Worm (Caenorhabditis elegans) whole organism, young adult: ENCODE results near the gene K08H2.7.

ENCODE experiments used
- C06A6.2 ChIP-seq: fragments of 200-800 bp; sonication (Bioruptor generic); conservative IDR thresholded peaks from 2 replicates; pipeline ENCODE4 v1.3.6; 2022; ENCODE audit warnings: missing genetic modification characterization, missing compliant biosample characterization
- D2030.7 ChIP-seq: fragments of 200-800 bp; sonication (Bioruptor generic); IDR thresholded peaks from 2 replicates; pipeline ENCODE4 v1.3.6; 2022; ENCODE audit warnings: missing genetic modification reagents, missing genetic modification characterization, missing compliant biosample characterization
- F22D6.2 ChIP-seq: sonication (generic microtip); optimal IDR thresholded peaks from 2 replicates; lab custom pipeline; 2016; ENCODE audit warnings: mild to moderate bottlenecking, missing genetic modification characterization, missing compliant biosample characterization
- K12H6.12 ChIP-seq: fragments of 200-800 bp; sonication (Bioruptor generic); optimal IDR thresholded peaks from 2 replicates; lab custom pipeline; 2018; ENCODE audit warnings: mild to moderate bottlenecking, missing genetic modification characterization, missing compliant biosample characterization
- T07F8.4 ChIP-seq: sonication (generic microtip); optimal IDR thresholded peaks from 2 replicates; lab custom pipeline; 2016; ENCODE audit warnings: mild to moderate bottlenecking, missing genetic modification characterization, moderate library complexity, missing compliant biosample characterization
- T26A5.8 ChIP-seq: sonication (generic microtip); optimal IDR thresholded peaks from 2 replicates; lab custom pipeline; 2016; ENCODE audit warnings: missing genetic modification characterization, missing compliant biosample characterization
- Y79H2A.3 ChIP-seq: fragments of 200-800 bp; sonication (Bioruptor generic); conservative IDR thresholded peaks from 2 replicates; pipeline ENCODE4 v1.3.6; 2022; ENCODE audit warnings: missing genetic modification reagents, missing genetic modification characterization, missing compliant biosample characterization
- Y95B8A.8 ChIP-seq: fragments of 200-800 bp; sonication (Bioruptor generic); IDR thresholded peaks from 2 replicates; pipeline ENCODE4 v1.3.6; 2022; ENCODE audit warnings: missing genetic modification reagents, missing genetic modification characterization, missing compliant biosample characterization
- akir-1 ChIP-seq: fragments of 200-800 bp; sonication (Bioruptor generic); optimal IDR thresholded peaks from 2 replicates; lab custom pipeline; 2018; ENCODE audit warnings: mild to moderate bottlenecking, missing genetic modification characterization, moderate library complexity, missing compliant biosample characterization
- aptf-2 ChIP-seq: fragments of 200-800 bp; sonication (Bioruptor generic); conservative IDR thresholded peaks from 2 replicates; pipeline ENCODE4 v1.3.6; 2022; ENCODE audit warnings: missing genetic modification reagents, missing genetic modification characterization, missing compliant biosample characterization
- aptf-3 ChIP-seq: fragments of 200-800 bp; sonication (Bioruptor generic); IDR thresholded peaks from 2 replicates; pipeline ENCODE4 v1.3.6; 2022; ENCODE audit warnings: missing genetic modification characterization, missing compliant biosample characterization
- attf-3 ChIP-seq: fragments of 200-800 bp; sonication (Bioruptor generic); conservative IDR thresholded peaks from 2 replicates; pipeline ENCODE4 v1.3.6; 2022; ENCODE audit warnings: missing genetic modification reagents, missing genetic modification characterization, missing compliant biosample characterization
- attf-5 ChIP-seq: fragments of 200-800 bp; sonication (Bioruptor generic); optimal IDR thresholded peaks from 2 replicates; lab custom pipeline; 2018; ENCODE audit warnings: mild to moderate bottlenecking, missing genetic modification characterization, missing compliant biosample characterization
- attf-6 ChIP-seq: fragments of 200-800 bp; sonication (Bioruptor generic); IDR thresholded peaks from 2 replicates; pipeline ENCODE4 v1.3.6; 2022; ENCODE audit warnings: missing genetic modification reagents, missing genetic modification characterization, missing compliant biosample characterization
- cebp-1 ChIP-seq, 2 experiments: fragments of 200-800 bp in 1 of 2; sonication (Bioruptor generic) in 1 of 2; sonication (generic microtip) in 1 of 2; IDR thresholded peaks in 1 of 2; optimal IDR thresholded peaks in 1 of 2; 2 replicates each; pipeline versions ENCODE4 v1.3.6 to Lab custom; 2017 to 2022; ENCODE audit warnings: missing compliant biosample characterization in 2 of 2, missing genetic modification characterization in 2 of 2, mild to moderate bottlenecking in 1 of 2, missing genetic modification reagents in 1 of 2, moderate library complexity in 1 of 2
- cebp-2 ChIP-seq: fragments of 200-800 bp; sonication (Bioruptor generic); IDR thresholded peaks from 2 replicates; pipeline ENCODE4 v1.3.6; 2022; ENCODE audit warnings: missing genetic modification characterization, missing compliant biosample characterization
- ceh-40 ChIP-seq: fragments of 200-800 bp; sonication (Bioruptor generic); IDR thresholded peaks from 2 replicates; pipeline ENCODE4 v1.3.6; 2022; ENCODE audit warnings: missing genetic modification characterization, missing compliant biosample characterization
- dpl-1 ChIP-seq: fragments of 150-350 bp; optimal IDR thresholded peaks from 2 replicates; lab custom pipeline; 2014; ENCODE audit warnings: missing biosample characterization, missing genetic modification reagents, missing genetic modification characterization
- efl-1 ChIP-seq: fragments of 150-350 bp; optimal IDR thresholded peaks from 2 replicates; lab custom pipeline; 2014; ENCODE audit warnings: missing biosample characterization, missing genetic modification reagents, missing genetic modification characterization
- egl-18 ChIP-seq: fragments of 200-800 bp; sonication (Bioruptor generic); IDR thresholded peaks from 2 replicates; pipeline ENCODE4 v1.3.6; 2022; ENCODE audit warnings: missing genetic modification reagents, missing genetic modification characterization, missing compliant biosample characterization
- egrh-3 ChIP-seq: fragments of 200-800 bp; sonication (Bioruptor generic); IDR thresholded peaks from 2 replicates; pipeline ENCODE4 v1.3.6; 2022; ENCODE audit warnings: missing genetic modification reagents, missing genetic modification characterization, missing compliant biosample characterization
- ets-4 ChIP-seq: fragments of 200-800 bp; sonication (Bioruptor generic); optimal IDR thresholded peaks from 2 replicates; lab custom pipeline; 2018; ENCODE audit warnings: mild to moderate bottlenecking, missing genetic modification characterization, missing compliant biosample characterization
- hlh-12 ChIP-seq: sonication (generic microtip); optimal IDR thresholded peaks from 2 replicates; lab custom pipeline; 2016; ENCODE audit warnings: missing genetic modification characterization, missing compliant biosample characterization
- hmg-1.2 ChIP-seq: fragments of 200-800 bp; sonication (Bioruptor generic); IDR thresholded peaks from 2 replicates; pipeline ENCODE4 v1.3.6; 2022; ENCODE audit warnings: missing genetic modification reagents, missing genetic modification characterization, missing compliant biosample characterization
- lag-1 ChIP-seq: fragments of 200-800 bp; sonication (Bioruptor generic); IDR thresholded peaks from 2 replicates; pipeline ENCODE4 v1.3.6; 2022; ENCODE audit warnings: missing genetic modification reagents, missing genetic modification characterization, missing compliant biosample characterization
- let-526 ChIP-seq: fragments of 200-800 bp; sonication (Bioruptor generic); IDR thresholded peaks from 2 replicates; pipeline ENCODE4 v1.3.6; 2022; ENCODE audit warnings: missing genetic modification reagents, missing genetic modification characterization, missing compliant biosample characterization
- let-607 ChIP-seq, 2 experiments: fragments of 200-800 bp in 1 of 2; sonication (Bioruptor generic) in 1 of 2; sonication (generic microtip) in 1 of 2; optimal IDR thresholded peaks; 2 replicates each; lab custom pipeline; 2016 to 2018; ENCODE audit warnings: mild to moderate bottlenecking in 2 of 2, missing compliant biosample characterization in 2 of 2, missing genetic modification characterization in 2 of 2, moderate library complexity in 2 of 2, missing genotype in 1 of 2
- mes-4 ChIP-seq: sonication (generic microtip); optimal IDR thresholded peaks from 2 replicates; lab custom pipeline; 2016; ENCODE audit warnings: missing genotype, missing genetic modification characterization, missing compliant biosample characterization
- mxl-1 ChIP-seq: sonication (generic microtip); optimal IDR thresholded peaks from 2 replicates; lab custom pipeline; 2016; ENCODE audit warnings: missing genetic modification characterization, missing compliant biosample characterization
- nfya-1 ChIP-seq: sonication (generic microtip); optimal IDR thresholded peaks from 2 replicates; lab custom pipeline; 2017; ENCODE audit warnings: antibody characterized with exemption, missing compliant biosample characterization, missing genetic modification characterization, borderline replicate concordance; ENCODE audit not compliant: insufficient read depth
- nfya-2 ChIP-seq: fragments of 200-800 bp; sonication (Bioruptor generic); IDR thresholded peaks from 2 replicates; pipeline ENCODE4 v1.3.6; 2022; ENCODE audit warnings: missing genetic modification reagents, missing genetic modification characterization, missing compliant biosample characterization
- nfyb-1 ChIP-seq: fragments of 200-800 bp; sonication (Bioruptor generic); IDR thresholded peaks from 2 replicates; pipeline ENCODE4 v1.3.6; 2022; ENCODE audit warnings: missing genetic modification reagents, missing genetic modification characterization, missing compliant biosample characterization
- nhr-179 ChIP-seq: sonication (generic microtip); optimal IDR thresholded peaks from 2 replicates; lab custom pipeline; 2016; ENCODE audit warnings: mild to moderate bottlenecking, missing genetic modification characterization, missing compliant biosample characterization
- nhr-90 ChIP-seq: sonication (generic microtip); optimal IDR thresholded peaks from 2 replicates; lab custom pipeline; 2016; ENCODE audit warnings: missing genotype, mild to moderate bottlenecking, missing genetic modification characterization, missing compliant biosample characterization
- pbrm-1 ChIP-seq: fragments of 200-800 bp; sonication (Bioruptor generic); IDR thresholded peaks from 2 replicates; pipeline ENCODE4 v1.3.6; 2022; ENCODE audit warnings: missing genetic modification reagents, missing genetic modification characterization, missing compliant biosample characterization
- rec-8 ChIP-seq, 2 experiments: sonication (generic microtip); optimal IDR thresholded peaks; 2 replicates each; lab custom pipeline; 2016; ENCODE audit warnings: mild to moderate bottlenecking in 2 of 2, missing genetic modification characterization in 2 of 2, missing genetic modification reagents in 2 of 2, missing genotype in 2 of 2, missing biosample characterization in 1 of 2, missing compliant biosample characterization in 1 of 2, moderate library complexity in 1 of 2
- repo-1 ChIP-seq: sonication (generic microtip); optimal IDR thresholded peaks from 2 replicates; lab custom pipeline; 2017; ENCODE audit warnings: mild to moderate bottlenecking, missing genetic modification characterization, missing compliant biosample characterization
- rpc-1 ChIP-seq, 2 experiments: fragments of 150-350 bp in 1 of 2; sonication (generic microtip) in 1 of 2; optimal IDR thresholded peaks; 2 replicates each; lab custom pipeline; 2014 to 2018; ENCODE audit warnings: missing biosample characterization in 1 of 2, missing genetic modification characterization in 1 of 2, missing genetic modification reagents in 1 of 2, missing genotype in 1 of 2
- sea-2 ChIP-seq: fragments of 200-800 bp; sonication (Bioruptor generic); IDR thresholded peaks from 2 replicates; pipeline ENCODE4 v1.3.6; 2022; ENCODE audit warnings: missing genetic modification characterization, missing compliant biosample characterization
- snpc-1.1 ChIP-seq: sonication (generic microtip); optimal IDR thresholded peaks from 2 replicates; lab custom pipeline; 2017; ENCODE audit warnings: missing genetic modification characterization, mild to moderate bottlenecking, missing compliant biosample characterization, antibody characterized with exemption, moderate library complexity, missing genotype, missing genetic modification reagents; ENCODE audit not compliant: insufficient read depth
- snpc-1.3 ChIP-seq: sonication (generic microtip); optimal IDR thresholded peaks from 2 replicates; lab custom pipeline; 2017; ENCODE audit warnings: missing genetic modification characterization, mild to moderate bottlenecking, missing compliant biosample characterization, antibody characterized with exemption, moderate library complexity, missing genotype, missing genetic modification reagents; ENCODE audit not compliant: insufficient read depth
- snpc-3.4 ChIP-seq: sonication (generic microtip); optimal IDR thresholded peaks from 2 replicates; lab custom pipeline; 2017; ENCODE audit warnings: missing genetic modification characterization, mild to moderate bottlenecking, missing compliant biosample characterization, antibody characterized with exemption, moderate library complexity, missing genotype, missing genetic modification reagents
- sptf-2 ChIP-seq: fragments of 200-800 bp; sonication (Bioruptor generic); optimal IDR thresholded peaks from 2 replicates; lab custom pipeline; 2018; ENCODE audit warnings: mild to moderate bottlenecking, missing genetic modification characterization, missing compliant biosample characterization
- tbx-9 ChIP-seq: sonication (generic microtip); optimal IDR thresholded peaks from 2 replicates; lab custom pipeline; 2016; ENCODE audit warnings: borderline replicate concordance, missing genetic modification characterization, inconsistent platforms, missing compliant biosample characterization
- zim-3 ChIP-seq: sonication (generic microtip); optimal IDR thresholded peaks from 2 replicates; lab custom pipeline; 2017; ENCODE audit warnings: mild to moderate bottlenecking, missing genetic modification characterization, moderate library complexity, missing compliant biosample characterization
- ztf-22 ChIP-seq: fragments of 200-800 bp; sonication (Bioruptor generic); optimal IDR thresholded peaks from 2 replicates; lab custom pipeline; 2018; ENCODE audit warnings: mild to moderate bottlenecking, missing genetic modification characterization, moderate library complexity, missing compliant biosample characterization

The K08H2.7 gene

DNA sequence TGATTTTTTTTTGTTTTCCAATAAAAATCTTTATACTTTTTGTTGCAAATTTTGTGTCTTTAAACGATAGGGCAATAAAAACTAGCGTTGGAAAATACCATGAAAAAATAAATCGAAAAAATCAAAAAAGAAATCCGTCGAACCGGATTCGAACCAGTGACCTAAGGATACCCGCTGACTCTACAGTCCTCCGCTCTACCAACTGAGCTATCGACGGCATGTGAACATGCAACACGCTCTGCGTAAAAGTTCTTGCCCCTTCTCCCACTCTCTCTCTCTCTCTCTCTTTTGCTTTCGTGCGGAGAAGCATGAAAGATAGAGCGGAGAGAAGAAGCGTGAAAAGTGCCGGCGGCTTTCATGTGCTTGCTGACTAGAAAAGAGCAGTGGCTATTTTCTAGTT, 16.3 kb upstream of the K08H2.7 start (continued):
- TF ChIP-seq sea-2 (GFP tag; lab: Robert Waterston, UW), result 0 out of 2 replicates have a peak, but pooled peaks have one; percentile 61
- no peak for TF ChIP-seq snpc-1.1 (tag; lab: Kevin White, UChicago)
- TF ChIP-seq mxl-1 (tag; lab: Kevin White, UChicago), result peak; percentile 78
- no peak; the same call in 1 of the 2 replicates for TF ChIP-seq cebp-1 (GFP tag; IDR thresholded peaks at IDR 0.05; lab: Robert Waterston, UW)
- TF ChIP-seq cebp-1 (tag; optimal IDR thresholded peaks at IDR 0.05; lab: Kevin White, UChicago), result no peak
- peak; percentile 67 for TF ChIP-seq mes-4 (tag; lab: Kevin White, UChicago)
- TF ChIP-seq K12H6.12 (tag; lab: Kevin White, UChicago), result peak; percentile 39
- TF ChIP-seq ets-4 (GFP tag; lab: Kevin White, UChicago), result no peak
- TF ChIP-seq cebp-2 (GFP tag; lab: Robert Waterston, UW), result peak; percentile 88; the same call in 1 of the 2 replicates
- TF ChIP-seq hlh-12, result peak; percentile 41
- 0 out of 2 replicates have a peak, but pooled peaks have one; percentile 49 for TF ChIP-seq let-526 (GFP tag; lab: Robert Waterston, UW)
- peak; percentile 95 for TF ChIP-seq rpc-1 (optimal IDR thresholded peaks at IDR 0.05; lab: Kevin White, UChicago)
- peak; percentile 93 for TF ChIP-seq rpc-1 (tag; optimal IDR thresholded peaks at IDR 0.05; lab: Kevin White, UChicago)
- TF ChIP-seq rec-8 (tag; optimal IDR thresholded peaks at IDR 0.05; lab: Kevin White, UChicago), result peak; percentile 44 to 68
- no peak for TF ChIP-seq tbx-9 (tag; lab: Kevin White, UChicago)
- no peak for TF ChIP-seq akir-1 (GFP tag; lab: Kevin White, UChicago)
- TF ChIP-seq T26A5.8 (tag; lab: Kevin White, UChicago), result peak; percentile 50
- TF ChIP-seq ztf-22 (GFP tag; lab: Kevin White, UChicago), result no peak
- 0 out of 2 replicates have a peak, but pooled peaks have one; percentile 9 for TF ChIP-seq Y95B8A.8
- TF ChIP-seq dpl-1, result no peak
- peak; percentile 84 for TF ChIP-seq nhr-90 (tag; lab: Kevin White, UChicago)
- peak; percentile 89 for TF ChIP-seq nfyb-1 (GFP tag; lab: Robert Waterston, UW)
- no peak; the same call in 1 of the 2 replicates for TF ChIP-seq Y79H2A.3 (GFP tag; lab: Robert Waterston, UW)
- peak; percentile 79; the same call in 1 of the 2 replicates for TF ChIP-seq aptf-3 (GFP tag; lab: Robert Waterston, UW)
- peak; percentile 0 to 52 for TF ChIP-seq let-607 (tag; optimal IDR thresholded peaks at IDR 0.05; lab: Kevin White, UChicago)
- TF ChIP-seq attf-6 (GFP tag; lab: Robert Waterston, UW), result no peak
- no peak for TF ChIP-seq attf-5 (GFP tag; lab: Kevin White, UChicago)
- TF ChIP-seq egl-18 (GFP tag; lab: Robert Waterston, UW), result no peak
- 0 out of 2 replicates have a peak, but pooled peaks have one; percentile 34 for TF ChIP-seq aptf-2 (GFP tag; lab: Robert Waterston, UW)
- no peak for TF ChIP-seq nfya-1 (tag; lab: Kevin White, UChicago)
- peak; percentile 65 for TF ChIP-seq zim-3 (tag; lab: Kevin White, UChicago)
- peak; percentile 54; the same call in 1 of the 2 replicates for TF ChIP-seq attf-3 (GFP tag; lab: Robert Waterston, UW)
- TF ChIP-seq ceh-40 (GFP tag; lab: Robert Waterston, UW), result peak; percentile 66; the same call in 1 of the 2 replicates
- TF ChIP-seq C06A6.2, result no peak
- TF ChIP-seq D2030.7 (GFP tag; lab: Robert Waterston, UW), result peak; percentile 54
- no peak for TF ChIP-seq nhr-179 (tag; lab: Kevin White, UChicago)
- peak; percentile 42 for TF ChIP-seq T07F8.4 (tag; lab: Kevin White, UChicago)
- TF ChIP-seq efl-1 (GFP tag; lab: Kevin White, UChicago), result no peak
- TF ChIP-seq hmg-1.2 (GFP tag; lab: Robert Waterston, UW), result peak; percentile 83
- no peak for TF ChIP-seq snpc-1.3 (tag; lab: Kevin White, UChicago)
- no peak for TF ChIP-seq sptf-2 (GFP tag; lab: Kevin White, UChicago)
- TF ChIP-seq nfya-2 (GFP tag; lab: Robert Waterston, UW), result no peak
- peak; percentile 60 for TF ChIP-seq snpc-3.4 (tag; lab: Kevin White, UChicago)
- TF ChIP-seq F22D6.2 (tag; lab: Kevin White, UChicago), result peak; percentile 33
- peak; percentile 53 for TF ChIP-seq egrh-3 (GFP tag; lab: Robert Waterston, UW)
- peak; percentile 48 for TF ChIP-seq repo-1
- 0 out of 2 replicates have a peak, but pooled peaks have one; percentile 14 for TF ChIP-seq lag-1 (GFP tag; lab: Robert Waterston, UW)
- peak; percentile 88 for TF ChIP-seq pbrm-1 (GFP tag; lab: Robert Waterston, UW)
